Worm (Caenorhabditis elegans) whole organism, late embryonic: ENCODE results near the gene F20D6.1.

ENCODE experiments used
- ceh-2 ChIP-seq: sonication (generic microtip); optimal IDR thresholded peaks from 2 replicates; lab custom pipeline; 2016; ENCODE audit warnings: missing genotype, missing genetic modification characterization, missing compliant biosample characterization
- ceh-22 ChIP-seq: sonication (generic microtip); optimal IDR thresholded peaks from 2 replicates; lab custom pipeline; 2017; ENCODE audit warnings: missing biosample characterization, missing genetic modification characterization
- ceh-24 ChIP-seq: sonication (generic microtip); optimal IDR thresholded peaks from 2 replicates; lab custom pipeline; 2016; ENCODE audit warnings: mild to moderate bottlenecking, missing genetic modification characterization, missing compliant biosample characterization
- ceh-34 ChIP-seq: sonication (generic microtip); optimal IDR thresholded peaks from 2 replicates; lab custom pipeline; 2016; ENCODE audit warnings: mild to moderate bottlenecking, missing genetic modification characterization, missing compliant biosample characterization
- ceh-6 ChIP-seq: fragments of 200-800 bp; sonication (Bioruptor generic); optimal IDR thresholded peaks from 2 replicates; lab custom pipeline; 2018; ENCODE audit warnings: mild to moderate bottlenecking, missing genetic modification characterization, missing compliant biosample characterization
- elt-2 ChIP-seq: sonication (generic microtip); optimal IDR thresholded peaks from 2 replicates; lab custom pipeline; 2016; ENCODE audit warnings: missing genetic modification reagents, missing genetic modification characterization, missing compliant biosample characterization
- madf-2 ChIP-seq: sonication (generic microtip); optimal IDR thresholded peaks from 2 replicates; lab custom pipeline; 2017; ENCODE audit warnings: missing genetic modification characterization, missing compliant biosample characterization
- nhr-232 ChIP-seq: sonication (generic microtip); optimal IDR thresholded peaks from 2 replicates; lab custom pipeline; 2016; ENCODE audit warnings: missing genetic modification characterization, missing compliant biosample characterization
- pqm-1 ChIP-seq: sonication (generic microtip); optimal IDR thresholded peaks from 2 replicates; lab custom pipeline; 2016; ENCODE audit warnings: missing genetic modification characterization, missing compliant biosample characterization
- unc-42 ChIP-seq: sonication (generic microtip); optimal IDR thresholded peaks from 2 replicates; lab custom pipeline; 2016; ENCODE audit warnings: missing genotype, missing genetic modification characterization, missing compliant biosample characterization
- unc-55 ChIP-seq: sonication (generic microtip); optimal IDR thresholded peaks from 2 replicates; lab custom pipeline; 2017; ENCODE audit warnings: missing biosample characterization, missing genetic modification reagents, missing genetic modification characterization

ce11 chrV:8235331-8235730, 44.8 kb downstream of the F20D6.1 start:
- TF ChIP-seq elt-2 (tag; lab: Kevin White, UChicago) = no peak
- no peak for TF ChIP-seq pqm-1 (tag; lab: Kevin White, UChicago)
- no peak for TF ChIP-seq unc-55 (GFP tag; lab: Kevin White, UChicago)
- peak; percentile 46 for TF ChIP-seq nhr-232
- TF ChIP-seq ceh-24 (tag; lab: Kevin White, UChicago) = no peak
- no peak for TF ChIP-seq ceh-2 (tag; lab: Kevin White, UChicago)
- no peak for TF ChIP-seq ceh-22 (tag; lab: Kevin White, UChicago)
- TF ChIP-seq unc-42 (tag; lab: Kevin White, UChicago) = no peak
- TF ChIP-seq madf-2 (tag; lab: Kevin White, UChicago) = no peak
- TF ChIP-seq ceh-34 = no peak
- TF ChIP-seq ceh-6 (GFP tag; lab: Kevin White, UChicago) = peak; percentile 16
